Worm (Caenorhabditis elegans) whole organism, L4 larva: ENCODE data around the gene alg-4.
"Not testable (repeated sequence)": the region's sequence is repeated elsewhere in the genome, so short reads cannot be mapped to it uniquely, and the experiment has no call there.

Experiments used
- D1046.2 ChIP-seq: fragments of 200-800 bp; sonication (Bioruptor generic); IDR thresholded peaks from 2 replicates; pipeline ENCODE4 v1.3.6; 2022; ENCODE audit warnings: missing genetic modification characterization, missing compliant biosample characterization
- F10B5.3 ChIP-seq: sonication (generic microtip); optimal IDR thresholded peaks from 2 replicates; lab custom pipeline; 2016; ENCODE audit warnings: mild to moderate bottlenecking, missing genetic modification characterization, missing compliant biosample characterization
- F26F4.8 ChIP-seq: fragments of 200-800 bp; sonication (Bioruptor generic); conservative IDR thresholded peaks from 2 replicates; pipeline ENCODE4 v1.3.6; 2022; ENCODE audit warnings: missing genetic modification characterization, missing compliant biosample characterization
- F44E2.7 ChIP-seq: fragments of 200-800 bp; sonication (Bioruptor generic); IDR thresholded peaks from 2 replicates; pipeline ENCODE4 v2.1.2; 2022; ENCODE audit warnings: missing genetic modification characterization, missing compliant biosample characterization
- R02D3.7 ChIP-seq: fragments of 150-350 bp; sonication (generic microtip); optimal IDR thresholded peaks from 3 replicates; lab custom pipeline; 2014; ENCODE audit warnings: missing biosample characterization, missing genetic modification characterization
- Y105C5A.15 ChIP-seq: fragments of 200-800 bp; sonication (Bioruptor generic); IDR thresholded peaks from 2 replicates; pipeline ENCODE4 v1.3.6; 2022; ENCODE audit warnings: missing genetic modification characterization, missing compliant biosample characterization
- Y48G9A.11 ChIP-seq: fragments of 200-800 bp; sonication (Bioruptor generic); IDR thresholded peaks from 2 replicates; pipeline ENCODE4 v1.3.6; 2022; ENCODE audit warnings: missing genetic modification reagents, missing genetic modification characterization, missing compliant biosample characterization
- Y75B8A.6 ChIP-seq: fragments of 200-800 bp; sonication (Bioruptor generic); IDR thresholded peaks from 2 replicates; pipeline ENCODE4 v1.3.6; 2022; ENCODE audit warnings: missing genetic modification reagents, missing genetic modification characterization, missing compliant biosample characterization
- ZK337.2 ChIP-seq: fragments of 200-800 bp; sonication (Bioruptor generic); IDR thresholded peaks from 2 replicates; pipeline ENCODE4 v1.3.6; 2022; ENCODE audit warnings: missing genetic modification reagents, missing genetic modification characterization, missing compliant biosample characterization
- aha-1 ChIP-seq: fragments of 150-350 bp; peaks from one replicate; lab custom pipeline; 2014; ENCODE audit warnings: missing biosample characterization, missing genetic modification characterization
- ama-1 ChIP-seq: fragments of 150-350 bp; optimal IDR thresholded peaks from 2 replicates; lab custom pipeline; 2014; ENCODE audit warnings: inconsistent platforms, mixed read lengths
- arid-1 ChIP-seq: fragments of 200-800 bp; sonication (Bioruptor generic); conservative IDR thresholded peaks from 2 replicates; pipeline ENCODE4 v1.3.6; 2022; ENCODE audit warnings: missing genetic modification reagents, missing genetic modification characterization, missing compliant biosample characterization
- ceh-28 ChIP-seq: fragments of 150-350 bp; optimal IDR thresholded peaks from 2 replicates; lab custom pipeline; 2014; ENCODE audit warnings: missing biosample characterization, missing genetic modification reagents, missing genetic modification characterization
- ceh-32 ChIP-seq: sonication (generic microtip); optimal IDR thresholded peaks from 2 replicates; lab custom pipeline; 2016; ENCODE audit warnings: mild to moderate bottlenecking, missing genetic modification characterization, missing compliant biosample characterization; ENCODE audit not compliant: poor library complexity
- ceh-82 ChIP-seq: sonication (generic microtip); optimal IDR thresholded peaks from 2 replicates; lab custom pipeline; 2017; ENCODE audit warnings: missing biosample characterization, missing genetic modification characterization
- cey-2 ChIP-seq: sonication (generic microtip); optimal IDR thresholded peaks from 3 replicates; lab custom pipeline; 2017; ENCODE audit warnings: missing genetic modification characterization, mild to moderate bottlenecking, missing compliant biosample characterization, antibody characterized with exemption, borderline replicate concordance; ENCODE audit not compliant: insufficient read depth
- ctbp-1 ChIP-seq: fragments of 200-800 bp; sonication (Bioruptor generic); IDR thresholded peaks from 2 replicates; pipeline ENCODE4 v1.3.6; 2022; ENCODE audit warnings: missing genetic modification reagents, missing genetic modification characterization, missing compliant biosample characterization
- daf-8 ChIP-seq: fragments of 200-800 bp; sonication (Bioruptor generic); IDR thresholded peaks from 2 replicates; pipeline ENCODE4 v1.3.6; 2022; ENCODE audit warnings: missing genetic modification characterization, missing compliant biosample characterization
- dmd-8 ChIP-seq: fragments of 200-800 bp; sonication (Bioruptor generic); IDR thresholded peaks from 2 replicates; pipeline ENCODE4 v1.3.6; 2022; ENCODE audit warnings: missing genetic modification characterization, missing compliant biosample characterization
- dmd-9 ChIP-seq: fragments of 200-800 bp; sonication (Bioruptor generic); IDR thresholded peaks from 2 replicates; pipeline ENCODE4 v1.3.6; 2022; ENCODE audit warnings: missing genetic modification reagents, missing genetic modification characterization, missing compliant biosample characterization
- dve-1 ChIP-seq: sonication (generic microtip); optimal IDR thresholded peaks from 2 replicates; lab custom pipeline; 2017; ENCODE audit warnings: antibody characterized with exemption, mild to moderate bottlenecking, missing genetic modification characterization, missing compliant biosample characterization; ENCODE audit not compliant: insufficient read depth
- gei-8 ChIP-seq: fragments of 200-800 bp; sonication (Bioruptor generic); optimal IDR thresholded peaks from 2 replicates; lab custom pipeline; 2018; ENCODE audit warnings: mild to moderate bottlenecking, missing genetic modification characterization, missing compliant biosample characterization
- hlh-30 ChIP-seq: sonication (generic microtip); optimal IDR thresholded peaks from 2 replicates; lab custom pipeline; 2017; ENCODE audit warnings: antibody characterized with exemption, mild to moderate bottlenecking, missing genetic modification characterization, missing compliant biosample characterization; ENCODE audit not compliant: insufficient read depth
- hmg-1.1 ChIP-seq: fragments of 200-800 bp; sonication (Bioruptor generic); IDR thresholded peaks from 2 replicates; pipeline ENCODE4 v1.3.6; 2022; ENCODE audit warnings: missing genetic modification reagents, missing genetic modification characterization, missing compliant biosample characterization
- lin-1 ChIP-seq: fragments of 200-800 bp; sonication (Bioruptor generic); IDR thresholded peaks from 2 replicates; pipeline ENCODE4 v1.3.6; 2022; ENCODE audit warnings: missing genetic modification reagents, missing genetic modification characterization, missing compliant biosample characterization
- lin-13 ChIP-seq: fragments of 150-350 bp; optimal IDR thresholded peaks from 2 replicates; lab custom pipeline; 2014; ENCODE audit warnings: missing biosample characterization, missing genetic modification reagents, missing genetic modification characterization
- lin-15B ChIP-seq: fragments of 150-350 bp; sonication (generic microtip); optimal IDR thresholded peaks from 3 replicates; lab custom pipeline; 2014; ENCODE audit warnings: missing biosample characterization, missing genetic modification characterization
- lin-38 ChIP-seq: fragments of 200-800 bp; sonication (Bioruptor generic); IDR thresholded peaks from 2 replicates; pipeline ENCODE4 v1.3.6; 2022; ENCODE audit warnings: missing genetic modification reagents, missing genetic modification characterization, missing compliant biosample characterization
- lir-3 ChIP-seq: sonication (generic microtip); optimal IDR thresholded peaks from 2 replicates; lab custom pipeline; 2016; ENCODE audit warnings: mild to moderate bottlenecking, missing genetic modification characterization, missing compliant biosample characterization
- madf-5 ChIP-seq, 2 experiments: fragments of 200-800 bp; sonication (Bioruptor generic); IDR thresholded peaks; 2 replicates each; pipeline ENCODE4 v1.3.6; 2022; ENCODE audit warnings: missing compliant biosample characterization in 2 of 2, missing genetic modification characterization in 2 of 2
- mdt-29 ChIP-seq: fragments of 200-800 bp; sonication (Bioruptor generic); IDR thresholded peaks from 2 replicates; pipeline ENCODE4 v1.3.6; 2022; ENCODE audit warnings: missing genetic modification reagents, missing genetic modification characterization, missing compliant biosample characterization
- nhr-10 ChIP-seq: fragments of 150-350 bp; optimal IDR thresholded peaks from 2 replicates; lab custom pipeline; 2014; ENCODE audit warnings: missing biosample characterization, missing genetic modification characterization
- nhr-102 ChIP-seq: sonication (generic microtip); optimal IDR thresholded peaks from 2 replicates; lab custom pipeline; 2016; ENCODE audit warnings: mild to moderate bottlenecking, missing genetic modification characterization, moderate library complexity, missing compliant biosample characterization
- nhr-28 ChIP-seq: fragments of 150-350 bp; optimal IDR thresholded peaks from 2 replicates; lab custom pipeline; 2014; ENCODE audit warnings: missing biosample characterization, missing genetic modification characterization
- nhr-77 ChIP-seq: fragments of 150-350 bp; optimal IDR thresholded peaks from 2 replicates; lab custom pipeline; 2014; ENCODE audit warnings: missing biosample characterization, missing genetic modification characterization
- pha-4 ChIP-seq, 2 experiments: fragments of 150-350 bp in 1 of 2; fragments of 200-800 bp in 1 of 2; sonication (Bioruptor generic) in 1 of 2; IDR thresholded peaks in 1 of 2; optimal IDR thresholded peaks in 1 of 2; 2 replicates each; pipeline versions ENCODE4 v1.3.6 to Lab custom; 2014 to 2022; ENCODE audit warnings: missing genetic modification characterization in 2 of 2, missing genetic modification reagents in 2 of 2, missing biosample characterization in 1 of 2, missing compliant biosample characterization in 1 of 2
- php-3 ChIP-seq: fragments of 200-800 bp; sonication (Bioruptor generic); IDR thresholded peaks from 2 replicates; pipeline ENCODE4 v1.3.6; 2022; ENCODE audit warnings: missing genetic modification reagents, missing genetic modification characterization, missing compliant biosample characterization
- pqm-1 ChIP-seq: sonication (generic microtip); optimal IDR thresholded peaks from 2 replicates; lab custom pipeline; 2017; ENCODE audit warnings: missing biosample characterization, missing genetic modification characterization
- snpc-1.2 ChIP-seq: fragments of 200-800 bp; sonication (Bioruptor generic); IDR thresholded peaks from 2 replicates; pipeline ENCODE4 v1.3.6; 2022; ENCODE audit warnings: missing genetic modification reagents, missing genetic modification characterization, missing compliant biosample characterization
- snpc-4 ChIP-seq: fragments of 150-350 bp; optimal IDR thresholded peaks from 2 replicates; lab custom pipeline; 2014; ENCODE audit warnings: missing biosample characterization, missing genetic modification characterization
- spr-1 ChIP-seq: sonication (generic microtip); optimal IDR thresholded peaks from 2 replicates; lab custom pipeline; 2016; ENCODE audit warnings: mild to moderate bottlenecking, missing genetic modification characterization, missing compliant biosample characterization
- tra-1 ChIP-seq: fragments of 200-800 bp; sonication (Bioruptor generic); IDR thresholded peaks from 2 replicates; pipeline ENCODE4 v1.3.6; 2022; ENCODE audit warnings: missing genetic modification reagents, missing genetic modification characterization, missing compliant biosample characterization
- unc-62 ChIP-seq, 3 experiments: fragments of 150-350 bp in 1 of 3; sonication (generic microtip); optimal IDR thresholded peaks in 2 of 3; peaks in 1 of 3; 1 replicate in 1 of 3; 2 replicates in 2 of 3; lab custom pipeline; 2014 to 2017; ENCODE audit warnings: missing biosample characterization in 3 of 3, missing genetic modification characterization in 3 of 3, missing genetic modification reagents in 3 of 3, missing genotype in 1 of 3
- vab-7 ChIP-seq: fragments of 200-800 bp; sonication (Bioruptor generic); IDR thresholded peaks from 2 replicates; pipeline ENCODE4 v1.3.6; 2022; ENCODE audit warnings: missing genetic modification reagents, missing genetic modification characterization, missing compliant biosample characterization
- zag-1 ChIP-seq: fragments of 150-350 bp; optimal IDR thresholded peaks from 2 replicates; lab custom pipeline; 2014; ENCODE audit warnings: missing biosample characterization, missing genetic modification characterization
- zfp-2 ChIP-seq: sonication (generic microtip); optimal IDR thresholded peaks from 2 replicates; lab custom pipeline; 2016; ENCODE audit warnings: mild to moderate bottlenecking, missing genetic modification characterization, missing compliant biosample characterization
- zfp-3 ChIP-seq: fragments of 200-800 bp; sonication (Bioruptor generic); conservative IDR thresholded peaks from 2 replicates; pipeline ENCODE4 v1.3.6; 2022; ENCODE audit warnings: missing genetic modification reagents, missing genetic modification characterization, missing compliant biosample characterization
- zip-11 ChIP-seq: fragments of 200-800 bp; sonication (Bioruptor generic); IDR thresholded peaks from 2 replicates; pipeline ENCODE4 v1.3.6; 2022; ENCODE audit warnings: missing genetic modification characterization, missing compliant biosample characterization

The alg-4 gene

DNA sequence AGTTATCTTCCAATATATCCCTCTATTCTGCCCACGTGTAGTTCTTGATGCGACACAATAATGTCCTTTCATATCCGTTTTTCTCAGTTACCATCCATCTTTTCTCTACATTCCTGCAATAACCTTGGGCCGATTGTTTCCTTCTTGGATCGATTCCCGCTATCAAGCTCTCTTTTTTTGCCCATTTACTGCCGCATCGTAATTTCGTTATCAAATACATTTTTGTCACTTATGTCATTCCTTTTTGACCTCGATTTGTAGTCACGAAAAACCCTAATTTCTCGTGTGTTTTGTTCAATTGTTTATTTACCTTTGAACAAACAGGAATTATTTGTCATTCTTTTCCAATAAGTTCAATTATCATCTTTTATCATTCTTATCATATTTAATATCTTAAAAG is 41.3 kb downstream of the alg-4 start (continued):
- no peak for TF ChIP-seq D1046.2
- TF ChIP-seq nhr-10 (tag; lab: Kevin White, UChicago) = no peak
- TF ChIP-seq php-3 (GFP tag; lab: Robert Waterston, UW) = peak; percentile 65
- TF ChIP-seq R02D3.7 (tag; lab: Kevin White, UChicago) = no peak
- TF ChIP-seq daf-8 (GFP tag; lab: Robert Waterston, UW) = no peak
- peak; percentile 45 for TF ChIP-seq pqm-1 (tag; lab: Kevin White, UChicago)
- TF ChIP-seq ceh-28 (tag; lab: Kevin White, UChicago) = no peak
- no peak for TF ChIP-seq snpc-4 (tag; lab: Kevin White, UChicago)
- no peak for TF ChIP-seq zfp-2
- peak; percentile 85 for TF ChIP-seq dve-1 (tag; lab: Kevin White, UChicago)
- TF ChIP-seq cey-2 (tag; lab: Kevin White, UChicago) = no peak
- no peak for TF ChIP-seq lin-13 (GFP tag; lab: Kevin White, UChicago)
- TF ChIP-seq dmd-9 (GFP tag; lab: Robert Waterston, UW) = no peak
- peak; percentile 10 for TF ChIP-seq nhr-102 (tag; lab: Kevin White, UChicago)
- TF ChIP-seq zag-1 (tag; lab: Kevin White, UChicago) = no peak
- no peak for TF ChIP-seq ceh-82 (tag; lab: Kevin White, UChicago)
- TF ChIP-seq gei-8 (GFP tag; lab: Kevin White, UChicago) = no peak
- TF ChIP-seq aha-1 (tag; lab: Kevin White, UChicago) = no peak
- TF ChIP-seq F10B5.3 (tag; lab: Kevin White, UChicago) = no peak
- TF ChIP-seq tra-1 (GFP tag; lab: Robert Waterston, UW) = 0 out of 2 replicates have a peak, but pooled peaks have one; percentile 43
- TF ChIP-seq Y48G9A.11 (GFP tag; lab: Robert Waterston, UW) = no peak
- no peak for TF ChIP-seq pha-4 (GFP tag; IDR thresholded peaks at IDR 0.05; lab: Robert Waterston, UW)
- TF ChIP-seq pha-4 (tag; optimal IDR thresholded peaks at IDR 0.05; lab: Kevin White, UChicago) = no peak
- TF ChIP-seq lin-38 (GFP tag; lab: Robert Waterston, UW) = no peak
- no peak for TF ChIP-seq ceh-32 (tag; lab: Kevin White, UChicago)
- TF ChIP-seq lir-3 (tag; lab: Kevin White, UChicago) = no peak
- no peak for TF ChIP-seq zip-11 (GFP tag; lab: Robert Waterston, UW)
- no peak for TF ChIP-seq madf-5 (GFP tag; IDR thresholded peaks at IDR 0.05; lab: Robert Waterston, UW)
- peak in 1 of 2 experiments; percentile 73 for TF ChIP-seq unc-62 (GFP tag; optimal IDR thresholded peaks at IDR 0.05 in 1 of 2; lab: Kevin White, UChicago)
- TF ChIP-seq unc-62 (tag; optimal IDR thresholded peaks at IDR 0.05; lab: Kevin White, UChicago) = no peak
- peak; percentile 33 for TF ChIP-seq nhr-77 (tag; lab: Kevin White, UChicago)
- no peak for TF ChIP-seq zfp-3 (GFP tag; lab: Robert Waterston, UW)
- peak; percentile 87 for TF ChIP-seq nhr-28 (tag; lab: Kevin White, UChicago)
- TF ChIP-seq ama-1 = no peak
- TF ChIP-seq Y105C5A.15 (GFP tag; lab: Robert Waterston, UW) = no peak
- peak; percentile 57 for TF ChIP-seq hlh-30 (tag; lab: Kevin White, UChicago)
- no peak for TF ChIP-seq lin-15B (tag; lab: Kevin White, UChicago)
- TF ChIP-seq Y75B8A.6 = no peak
- TF ChIP-seq spr-1 (tag; lab: Kevin White, UChicago) = no peak
- TF ChIP-seq, all 104 proteins: peak for 15

DNA sequence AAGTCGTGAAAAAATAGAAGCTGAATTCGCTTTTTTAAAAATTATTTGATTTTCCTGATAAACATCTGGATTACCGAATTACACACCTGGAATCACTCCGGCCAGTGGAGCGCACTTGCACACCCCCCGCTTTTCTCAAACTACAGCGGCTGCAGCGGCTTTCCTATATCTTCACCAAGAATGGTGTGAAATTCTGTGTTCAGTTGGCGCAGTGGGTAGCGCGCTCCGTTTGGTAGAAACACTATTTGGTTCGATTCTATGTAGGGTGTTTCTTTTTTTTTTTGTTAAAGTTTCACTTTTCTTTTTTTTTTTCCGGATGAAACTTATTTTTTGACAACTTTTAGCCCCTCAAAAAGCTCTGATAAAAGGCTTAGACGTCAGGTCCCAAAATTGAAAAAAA is 42.1 kb downstream of the alg-4 start:
- TF ChIP-seq snpc-1.2 (GFP tag; lab: Robert Waterston, UW) (peak; percentile 73), lin-38 (GFP tag; lab: Robert Waterston, UW) (peak; percentile 86), F26F4.8 (peak; percentile 54; the same call in 1 of the 2 replicates), Y48G9A.11 (GFP tag; lab: Robert Waterston, UW) (peak; percentile 58), tra-1 (GFP tag; lab: Robert Waterston, UW) (0 out of 2 replicates have a peak, but pooled peaks have one; percentile 31), hmg-1.1 (peak; percentile 51; the same call in 1 of the 2 replicates), mdt-29 (GFP tag; lab: Robert Waterston, UW) (peak; percentile 47; the same call in 1 of the 2 replicates), ZK337.2 (GFP tag; lab: Robert Waterston, UW) (0 out of 2 replicates have a peak, but pooled peaks have one; percentile 48), F44E2.7 (GFP tag; lab: Robert Waterston, UW) (0 out of 2 replicates have a peak, but pooled peaks have one; percentile 20), lin-1 (GFP tag; lab: Robert Waterston, UW) (peak; percentile 28; the same call in 1 of the 2 replicates), vab-7 (GFP tag; lab: Robert Waterston, UW) (peak; percentile 69), ctbp-1 (GFP tag; lab: Robert Waterston, UW) (peak; percentile 34; the same call in 1 of the 2 replicates), pha-4 (GFP tag; IDR thresholded peaks at IDR 0.05; lab: Robert Waterston, UW) (peak; percentile 60; the same call in 1 of the 2 replicates), D1046.2 (peak; percentile 59; the same call in 1 of the 2 replicates), madf-5 (GFP tag; IDR thresholded peaks at IDR 0.05; lab: Robert Waterston, UW) (0 out of 4 replicates have a peak, but pooled peaks of 1 of the 2 experiments have one; percentile 17), arid-1 (peak; percentile 63; the same call in 1 of the 2 replicates), dmd-8 (GFP tag; lab: Robert Waterston, UW) (peak; percentile 66; the same call in 1 of the 2 replicates)
- not testable (repeated sequence) for TF ChIP-seq pha-4 (tag; optimal IDR thresholded peaks at IDR 0.05; lab: Kevin White, UChicago)
